Worm (Caenorhabditis elegans): Measurements from ENCODE around the gene F09G8.10.
A peak's percentile ranks its signal among the peaks of the same experiment; 100 is the strongest.

DNA sequence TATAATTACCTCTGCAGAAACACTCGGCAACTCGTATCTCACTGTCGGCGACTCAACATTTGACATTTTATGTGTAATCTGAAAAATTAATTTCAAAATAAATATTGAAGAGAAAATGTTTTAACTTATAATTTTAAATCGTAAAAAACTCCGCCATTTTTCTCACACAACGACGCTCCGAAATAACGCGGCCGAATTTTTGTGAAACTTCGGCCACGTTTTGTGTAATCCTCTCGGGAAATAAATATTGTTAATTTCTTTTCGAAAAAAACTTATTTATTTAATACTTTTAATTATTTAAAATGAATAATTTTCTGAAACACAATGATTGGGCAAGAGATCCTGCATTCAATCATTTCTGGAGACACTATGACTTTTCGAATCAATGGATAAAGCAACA, 35.4 kb upstream of the F09G8.10 start, which contains the start of the genes F10E9.7 and F10E9.5:
- TF ChIP-seq aly-1 (tag; optimal IDR thresholded peaks at IDR 0.05) = no peak
- no peak for TF ChIP-seq ceh-36 (tag; optimal IDR thresholded peaks at IDR 0.05)
- TF ChIP-seq hmg-4 (GFP tag; optimal IDR thresholded peaks at IDR 0.05) = no peak
- TF ChIP-seq tbx-37 (GFP tag; conservative IDR thresholded peaks at IDR 0.05) = peak; percentile 93
- no peak for TF ChIP-seq ama-1 (optimal IDR thresholded peaks at IDR 0.05)
- TF ChIP-seq tbx-11 (GFP tag; IDR thresholded peaks at IDR 0.05) = no peak
- no peak for TF ChIP-seq tra-4 (tag; optimal IDR thresholded peaks at IDR 0.05)
- no peak for TF ChIP-seq ceh-13 (GFP tag; optimal IDR thresholded peaks at IDR 0.05)
- no peak for TF ChIP-seq ets-7 (tag; optimal IDR thresholded peaks at IDR 0.05)
- no peak for TF ChIP-seq flt-1 (GFP tag; IDR thresholded peaks at IDR 0.05)
- TF ChIP-seq pes-1 (GFP tag; IDR thresholded peaks at IDR 0.05) = peak; percentile 75
- no peak for TF ChIP-seq scrt-1 (GFP tag; IDR thresholded peaks at IDR 0.05)
- TF ChIP-seq hnd-1 (tag; optimal IDR thresholded peaks at IDR 0.05) = no peak
- TF ChIP-seq B0310.2 (tag; optimal IDR thresholded peaks at IDR 0.05) = no peak
